Worm (Caenorhabditis elegans): Measurements from ENCODE around the gene wrt-3.

Gene wrt-3

ce11 chrIV:9510439-9510838, 33.2 kb upstream of the wrt-3 start, which contains the start of gene C33A12.4:
Gene C33A12.4, minus strand, starts transcription at chrIV:9510569.
- TF ChIP-seq M03D4.4 (tag; optimal IDR thresholded peaks at IDR 0.05) (no peak), elt-1 (tag; optimal IDR thresholded peaks at IDR 0.05; ENCODE audit: borderline replicate concordance, insufficient read depth) (no peak), sptf-1 (tag; optimal IDR thresholded peaks at IDR 0.05) (no peak), ztf-11 (tag; optimal IDR thresholded peaks at IDR 0.05) (no peak), mab-5 (tag; optimal IDR thresholded peaks at IDR 0.05) (no peak), sem-2 (GFP tag; optimal IDR thresholded peaks at IDR 0.05) (no peak), lin-13 (tag; optimal IDR thresholded peaks at IDR 0.05) (no peak), unc-39 (tag; optimal IDR thresholded peaks at IDR 0.05) (no peak), nhr-28 (tag; optimal IDR thresholded peaks at IDR 0.05) (no peak), bed-3 (GFP tag; optimal IDR thresholded peaks at IDR 0.05) (no peak), ceh-83 (GFP tag; optimal IDR thresholded peaks at IDR 0.05) (no peak), lsy-2 (tag; optimal IDR thresholded peaks at IDR 0.05) (no peak), ceh-43 (GFP tag; optimal IDR thresholded peaks at IDR 0.05) (no peak), elt-3 (tag; optimal IDR thresholded peaks at IDR 0.05) (no peak), ceh-39 (tag; optimal IDR thresholded peaks at IDR 0.05) (no peak), mep-1 (tag; optimal IDR thresholded peaks at IDR 0.05) (no peak), drap-1 (GFP tag; optimal IDR thresholded peaks at IDR 0.05) (no peak)

- TF ChIP-seq nhr-76 (tag; optimal IDR thresholded peaks at IDR 0.05) (no peak), lin-32 (GFP tag; optimal IDR thresholded peaks at IDR 0.05) (no peak), drap-1 (GFP tag; optimal IDR thresholded peaks at IDR 0.05) (no peak), flh-1 (GFP tag; optimal IDR thresholded peaks at IDR 0.05) (no peak), nhr-237 (tag; optimal IDR thresholded peaks at IDR 0.05) (no peak), nhr-12 (tag; optimal IDR thresholded peaks at IDR 0.05) (no peak), sem-2 (GFP tag; optimal IDR thresholded peaks at IDR 0.05) (no peak), snpc-4 (tag; optimal IDR thresholded peaks at IDR 0.05) (no peak), lin-13 (tag; optimal IDR thresholded peaks at IDR 0.05) (no peak), blmp-1 (tag; optimal IDR thresholded peaks at IDR 0.05) (no peak), hlh-1 (tag; optimal IDR thresholded peaks at IDR 0.05) (no peak), ztf-11 (tag; optimal IDR thresholded peaks at IDR 0.05) (no peak), ceh-39 (tag; optimal IDR thresholded peaks at IDR 0.05) (no peak), mep-1 (tag; optimal IDR thresholded peaks at IDR 0.05) (no peak), pha-4 (tag; optimal IDR thresholded peaks at IDR 0.05) (no peak), bed-3 (GFP tag; optimal IDR thresholded peaks at IDR 0.05) (no peak), tbx-8 (GFP tag; optimal IDR thresholded peaks at IDR 0.05) (no peak), ham-2 (GFP tag; optimal IDR thresholded peaks at IDR 0.05) (no peak), lsy-2 (tag; optimal IDR thresholded peaks at IDR 0.05) (no peak)
Measured at ce11 chrIV:9508612-9509011, 31.4 kb upstream of the wrt-3 start, which contains the start of gene ethe-1. Gene ethe-1, minus strand, starts transcription at chrIV:9508761.

DNA sequence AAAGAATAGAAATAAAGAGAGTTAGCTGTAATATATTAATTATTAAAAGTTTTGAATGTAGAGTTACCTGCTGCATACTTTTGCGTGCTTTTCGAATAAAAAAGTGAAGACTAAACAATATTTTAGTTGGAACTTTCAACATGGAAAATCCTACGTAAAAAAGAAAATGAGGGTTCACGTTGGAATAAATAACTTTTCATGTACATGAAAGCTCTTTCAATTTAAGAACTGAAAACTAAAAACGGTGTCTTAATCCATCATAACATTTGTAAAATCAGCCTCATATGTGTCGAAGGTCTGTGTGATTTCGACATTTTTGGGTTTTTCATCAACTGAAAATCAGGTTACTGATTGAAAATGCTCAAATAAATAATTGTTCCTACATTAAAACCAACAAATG, 29.0 kb upstream of the wrt-3 start, which contains the start of gene ttr-9:
Gene ttr-9, minus strand, starts transcription at position 101 of the 400 bp plus-strand sequence.
- no peak for TF ChIP-seq snpc-4 (tag; optimal IDR thresholded peaks at IDR 0.05)
- no peak for TF ChIP-seq mls-2 (tag; optimal IDR thresholded peaks at IDR 0.05)
- no peak for TF ChIP-seq tbx-8 (GFP tag; optimal IDR thresholded peaks at IDR 0.05)
- no peak for TF ChIP-seq nhr-2 (tag; optimal IDR thresholded peaks at IDR 0.05)
- TF ChIP-seq nhr-237 (tag; optimal IDR thresholded peaks at IDR 0.05), result no peak
- no peak for TF ChIP-seq bed-3 (GFP tag; optimal IDR thresholded peaks at IDR 0.05)

DNA sequence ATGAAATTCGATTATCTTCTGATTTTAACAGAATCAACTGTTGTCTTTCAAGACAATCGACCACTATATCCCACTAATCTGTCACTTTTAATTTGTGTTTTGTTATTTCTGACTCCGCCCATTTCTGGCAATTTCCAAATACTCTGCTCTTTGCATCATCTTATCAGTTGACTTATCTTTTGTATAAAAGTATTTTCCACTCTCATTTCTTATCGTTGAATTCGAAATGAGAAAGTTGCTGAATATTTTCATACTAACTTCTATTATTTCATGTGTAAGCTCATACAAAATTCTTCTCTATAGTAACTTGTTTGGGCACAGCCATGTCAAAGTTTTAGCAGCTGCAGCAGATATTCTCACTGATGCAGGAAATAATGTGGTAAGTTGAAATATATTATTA, 22.8 kb upstream of the wrt-3 start, which contains the start of gene ugt-21:
Gene ugt-21, plus strand, starts transcription at position 212 of the 400 bp plus-strand sequence.
- TF ChIP-seq ham-2 (GFP tag; optimal IDR thresholded peaks at IDR 0.05) (no peak), mep-1 (tag; optimal IDR thresholded peaks at IDR 0.05) (no peak), unc-120 (tag; optimal IDR thresholded peaks at IDR 0.05; ENCODE audit: poor library complexity, severe bottlenecking) (no peak), mab-5 (tag; optimal IDR thresholded peaks at IDR 0.05) (no peak)

ce11 chrIV:9499636-9500035, 22.4 kb upstream of the wrt-3 start:
- TF ChIP-seq lsy-2 (tag; optimal IDR thresholded peaks at IDR 0.05) (no peak), cnd-1 (tag; optimal IDR thresholded peaks at IDR 0.05) (no peak), sem-2 (GFP tag; optimal IDR thresholded peaks at IDR 0.05) (no peak), hlh-1 (tag; optimal IDR thresholded peaks at IDR 0.05) (no peak)
